Fruit fly (Drosophila melanogaster): ENCODE results near the gene Pmi.

The Pmi gene

dm6 chr3L:5809642-5810279 is 29.9 kb downstream of the Pmi start (continued):
- TF ChIP-seq cato (GFP tag; optimal IDR thresholded peaks at IDR 0.05; ENCODE audit: borderline replicate concordance) (no peak), da (GFP tag; optimal IDR thresholded peaks at IDR 0.05) (peak; percentile 33), crp (GFP tag; optimal IDR thresholded peaks at IDR 0.05) (peak in 1 of 2 experiments; percentile 37), CG13624 (GFP tag; optimal IDR thresholded peaks at IDR 0.05) (peak; percentile 57), pzg (GFP tag; optimal IDR thresholded peaks at IDR 0.05) (no peak), ranshi (GFP tag; IDR thresholded peaks at IDR 0.05) (0 out of 2 replicates have a peak, but pooled peaks have one; percentile 5), hb (GFP tag; IDR thresholded peaks at IDR 0.05; ENCODE audit: partially characterized antibody) (0 out of 3 replicates have a peak, but pooled peaks have one; percentile 45), Drgx (GFP tag; IDR thresholded peaks at IDR 0.05) (no peak), chif (GFP tag; optimal IDR thresholded peaks at IDR 0.05) (no peak), CG34422 (GFP tag; IDR thresholded peaks at IDR 0.05) (0 out of 3 replicates have a peak, but pooled peaks have one; percentile 46), CG14965 (GFP tag; optimal IDR thresholded peaks at IDR 0.05; ENCODE audit: borderline replicate concordance) (no peak), B-H1 (GFP tag; IDR thresholded peaks at IDR 0.05) (no peak), Pdp1 (GFP tag; optimal IDR thresholded peaks at IDR 0.05) (peak in 1 of 2 experiments; percentile 63), crol (GFP tag; IDR thresholded peaks at IDR 0.05) (peak; percentile 93), PHDP (tag; optimal IDR thresholded peaks at IDR 0.05) (no peak), Ssrp (tag; optimal IDR thresholded peaks at IDR 0.05) (no peak), Hey (tag; optimal IDR thresholded peaks at IDR 0.05) (peak; percentile 98), CG1529 (GFP tag; optimal IDR thresholded peaks at IDR 0.05) (no peak), sug (tag; optimal IDR thresholded peaks at IDR 0.05) (peak; percentile 96), chm (GFP tag; IDR thresholded peaks at IDR 0.05) (0 out of 2 replicates have a peak, but pooled peaks have one; percentile 16), z (GFP tag; IDR thresholded peaks at IDR 0.05) (peak; percentile 27; the same call in 1 of the 3 replicates), sna (GFP tag; IDR thresholded peaks at IDR 0.05; ENCODE audit: partially characterized antibody) (0 out of 2 replicates have a peak, but pooled peaks have one; percentile 28), CG9876 (GFP tag; optimal IDR thresholded peaks at IDR 0.05) (no peak), CG1832 (GFP tag; optimal IDR thresholded peaks at IDR 0.05) (peak; percentile 69), psq (GFP tag; optimal IDR thresholded peaks at IDR 0.05) (no peak), pfk (GFP tag; optimal IDR thresholded peaks at IDR 0.05) (no peak), shn (GFP tag; optimal IDR thresholded peaks at IDR 0.05) (peak; percentile 22), vnd (GFP tag; IDR thresholded peaks at IDR 0.05; ENCODE audit: partially characterized antibody) (0 out of 3 replicates have a peak, but pooled peaks have one; percentile 46), pum (GFP tag; optimal IDR thresholded peaks at IDR 0.05) (no peak), exex (tag; optimal IDR thresholded peaks at IDR 0.05) (peak; percentile 92), Rfx (GFP tag; IDR thresholded peaks at IDR 0.05) (no peak), Chrac-16 (GFP tag; optimal IDR thresholded peaks at IDR 0.05) (no peak), Hmx (GFP tag; optimal IDR thresholded peaks at IDR 0.05) (no peak), sd (tag; optimal IDR thresholded peaks at IDR 0.05) (peak; percentile 59), CG18599 (GFP tag; optimal IDR thresholded peaks at IDR 0.05) (peak; percentile 24), jumu (GFP tag; optimal IDR thresholded peaks at IDR 0.05) (no peak), dati (GFP tag; IDR thresholded peaks at IDR 0.05) (no peak), B-H2 (GFP tag; optimal IDR thresholded peaks at IDR 0.05) (no peak), Dbx (GFP tag; IDR thresholded peaks at IDR 0.05) (peak; percentile 43; the same call in 1 of the 3 replicates), CG11456 (GFP tag; IDR thresholded peaks at IDR 0.05) (no peak), abd-A (tag; optimal IDR thresholded peaks at IDR 0.05) (no peak), CG34376 (GFP tag; optimal IDR thresholded peaks at IDR 0.05) (peak; percentile 95), rib (GFP tag; IDR thresholded peaks at IDR 0.05) (peak; percentile 17; the same call in 1 of the 2 replicates), fd64A (GFP tag; optimal IDR thresholded peaks at IDR 0.05) (no peak), pros (GFP tag; optimal IDR thresholded peaks at IDR 0.05) (peak; percentile 86), nau (GFP tag; optimal IDR thresholded peaks at IDR 0.05) (no peak), lab (GFP tag; optimal IDR thresholded peaks at IDR 0.05) (peak; percentile 74), Gug (GFP tag; IDR thresholded peaks at IDR 0.05) (no peak), HLH3B (GFP tag; IDR thresholded peaks at IDR 0.05) (no peak)

Measured in whole organism, embryonic.